Worm (Caenorhabditis elegans): Measurements from ENCODE around the gene H10E21.5.

DNA sequence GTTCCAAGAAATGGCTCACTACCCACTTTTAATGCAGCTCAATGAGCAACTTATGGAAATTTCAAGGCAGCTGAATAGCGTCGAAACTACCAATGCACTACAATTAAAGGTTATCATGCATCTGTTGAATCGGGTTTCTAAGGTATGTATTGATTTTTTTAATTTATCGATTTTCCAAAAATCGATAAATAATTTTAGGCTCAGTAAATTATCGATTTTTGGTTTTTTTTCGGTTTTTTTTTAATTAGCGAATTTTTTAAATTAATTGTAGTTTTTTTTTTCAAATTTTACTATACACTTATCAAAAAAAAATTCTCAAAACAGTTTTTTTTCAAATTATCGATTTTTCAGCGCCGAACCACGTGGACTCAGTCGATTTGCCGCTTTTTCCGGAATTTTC is 7.0 kb downstream of the H10E21.5 start:
- TF ChIP-seq ztf-29 (GFP tag; IDR thresholded peaks at IDR 0.05) (no peak), ztf-23 (GFP tag; IDR thresholded peaks at IDR 0.05) (no peak), klf-2 (GFP tag; conservative IDR thresholded peaks at IDR 0.05) (no peak)

Data from whole organism, midembryonic.